Fruit fly (Drosophila melanogaster): ENCODE results near the gene crp.

dm6 chr2L:16293703-16294233 lies 6.2 kb upstream of the crp start, which contains the start of gene Cyp303a1:
- TF ChIP-seq Clk (GFP tag; optimal IDR thresholded peaks at IDR 0.05) (no peak), cic (GFP tag; optimal IDR thresholded peaks at IDR 0.05) (no peak)

Measured in whole organism, adult.